Worm (Caenorhabditis elegans): ENCODE data around the gene lev-9.

lev-9 gene

DNA sequence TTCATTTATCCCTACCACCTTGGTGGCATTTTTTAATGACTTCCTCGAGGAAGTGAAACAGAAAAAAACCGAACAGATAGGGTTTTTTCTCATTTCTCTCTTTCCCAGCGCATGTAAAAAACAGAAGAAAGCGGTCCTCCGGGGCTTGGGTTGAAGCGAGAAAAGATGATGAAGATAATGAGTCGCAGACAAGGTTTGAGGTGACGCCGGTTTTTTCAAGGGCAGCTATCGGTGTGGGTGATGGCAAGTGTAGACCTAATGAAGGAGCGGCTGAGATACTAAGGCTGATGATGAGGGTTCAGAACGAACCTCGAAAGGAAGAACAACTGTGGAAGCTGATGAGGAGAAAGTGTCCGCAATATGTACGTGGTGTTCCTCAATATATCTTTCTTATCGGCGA is 29.4 kb upstream of the lev-9 start:
- TF ChIP-seq med-1 (GFP tag; optimal IDR thresholded peaks at IDR 0.05; ENCODE audit: insufficient read depth) (no peak), ref-1 (GFP tag; conservative IDR thresholded peaks at IDR 0.05) (no peak), tab-1 (GFP tag; IDR thresholded peaks at IDR 0.05) (no peak), cog-1 (tag; optimal IDR thresholded peaks at IDR 0.05) (no peak), ztf-23 (GFP tag; IDR thresholded peaks at IDR 0.05) (no peak), klf-2 (GFP tag; conservative IDR thresholded peaks at IDR 0.05) (no peak), flt-1 (GFP tag; IDR thresholded peaks at IDR 0.05) (no peak), T22C8.4 (GFP tag; IDR thresholded peaks at IDR 0.05) (no peak)

DNA sequence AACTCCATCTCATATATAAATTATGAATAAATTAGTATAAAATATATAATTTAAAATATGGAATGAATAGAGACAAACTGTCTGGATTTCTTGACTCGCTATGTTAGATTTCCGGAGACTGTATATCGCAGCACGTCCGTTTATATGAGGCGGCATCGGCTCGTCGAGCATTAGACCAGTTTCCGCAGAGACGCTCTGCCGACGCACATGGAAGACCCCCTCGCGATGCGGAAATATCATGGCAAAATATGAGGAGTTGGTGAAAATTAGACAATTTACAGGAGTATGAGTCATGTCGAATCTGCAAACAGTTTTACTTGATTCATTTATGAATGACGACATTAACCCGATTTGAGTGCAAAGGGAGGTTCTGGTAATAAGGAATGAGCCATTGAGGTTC is 28.0 kb upstream of the lev-9 start, which contains the start of gene chtb-3:
TSS of gene chtb-3 (minus strand) at position 101 of the 400 bp plus-strand sequence.
- TF ChIP-seq ztf-29 (GFP tag; IDR thresholded peaks at IDR 0.05) (no peak), ztf-23 (GFP tag; IDR thresholded peaks at IDR 0.05) (no peak), ref-1 (GFP tag; conservative IDR thresholded peaks at IDR 0.05) (no peak)

DNA sequence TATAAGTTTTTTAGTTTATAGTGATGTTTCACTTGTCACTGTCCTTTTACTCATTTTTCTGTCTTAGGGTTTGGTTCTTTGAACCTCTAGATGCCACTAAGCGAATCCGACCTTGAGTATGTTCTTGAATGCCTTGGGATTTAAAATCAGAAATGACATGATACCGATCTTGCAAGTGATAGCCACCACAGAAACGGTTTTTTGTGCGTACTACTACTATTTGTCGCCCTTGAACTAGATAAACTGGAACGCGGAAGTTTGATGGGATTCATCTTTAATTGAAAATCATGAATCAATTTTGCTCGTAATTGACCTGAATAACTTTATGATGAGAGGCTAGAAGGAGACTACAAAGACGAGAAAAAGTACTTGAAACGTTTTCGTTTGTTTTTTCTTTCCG is 27.3 kb upstream of the lev-9 start:
- TF ChIP-seq ref-1 (GFP tag; conservative IDR thresholded peaks at IDR 0.05) (no peak), ztf-29 (GFP tag; IDR thresholded peaks at IDR 0.05) (no peak), flt-1 (GFP tag; IDR thresholded peaks at IDR 0.05) (no peak), tab-1 (GFP tag; IDR thresholded peaks at IDR 0.05) (no peak), klf-2 (GFP tag; conservative IDR thresholded peaks at IDR 0.05) (no peak), cog-1 (tag; optimal IDR thresholded peaks at IDR 0.05) (no peak), T22C8.4 (GFP tag; IDR thresholded peaks at IDR 0.05) (no peak), ztf-23 (GFP tag; IDR thresholded peaks at IDR 0.05) (no peak), med-1 (GFP tag; optimal IDR thresholded peaks at IDR 0.05; ENCODE audit: insufficient read depth) (no peak)

- TF ChIP-seq ztf-29 (GFP tag; IDR thresholded peaks at IDR 0.05) (no peak), tab-1 (GFP tag; IDR thresholded peaks at IDR 0.05) (no peak), flt-1 (GFP tag; IDR thresholded peaks at IDR 0.05) (no peak), ztf-23 (GFP tag; IDR thresholded peaks at IDR 0.05) (no peak), klf-2 (GFP tag; conservative IDR thresholded peaks at IDR 0.05) (no peak), med-1 (GFP tag; optimal IDR thresholded peaks at IDR 0.05; ENCODE audit: insufficient read depth) (no peak), T22C8.4 (GFP tag; IDR thresholded peaks at IDR 0.05) (no peak), cog-1 (tag; optimal IDR thresholded peaks at IDR 0.05) (no peak), ref-1 (GFP tag; conservative IDR thresholded peaks at IDR 0.05) (no peak)
These were observed 19.9 kb upstream of the lev-9 start, which contains the start of gene npr-38 for ce11 chrX:6311391-6311790. TSS of gene npr-38 (plus strand) at chrX:6311691.

ce11 chrX:6299641-6300240 is 8.2 kb upstream of the lev-9 start, which contains the start of gene cest-16:
TSS of gene cest-16 (plus strand) at chrX:6299942.
- TF ChIP-seq tab-1 (GFP tag; IDR thresholded peaks at IDR 0.05) = no peak
- TF ChIP-seq ref-1 (GFP tag; conservative IDR thresholded peaks at IDR 0.05) = no peak
- TF ChIP-seq cog-1 (tag; optimal IDR thresholded peaks at IDR 0.05) = no peak
- no peak for TF ChIP-seq med-1 (GFP tag; optimal IDR thresholded peaks at IDR 0.05; ENCODE audit: insufficient read depth)
- TF ChIP-seq T22C8.4 (GFP tag; IDR thresholded peaks at IDR 0.05) = no peak

ce11 chrX:6296402-6296844 is 4.9 kb upstream of the lev-9 start:
- peak; percentile 92 for TF ChIP-seq T22C8.4 (GFP tag; IDR thresholded peaks at IDR 0.05)
- peak; percentile 87 for TF ChIP-seq ztf-23 (GFP tag; IDR thresholded peaks at IDR 0.05)
- TF ChIP-seq ztf-29 (GFP tag; IDR thresholded peaks at IDR 0.05) = peak; percentile 63
- peak; percentile 91 for TF ChIP-seq flt-1 (GFP tag; IDR thresholded peaks at IDR 0.05)
- no peak; the same call in 1 of the 2 replicates for TF ChIP-seq ref-1 (GFP tag; conservative IDR thresholded peaks at IDR 0.05)
- peak; percentile 83 for TF ChIP-seq klf-2 (GFP tag; conservative IDR thresholded peaks at IDR 0.05)
- peak; percentile 99 for TF ChIP-seq cog-1 (tag; optimal IDR thresholded peaks at IDR 0.05)
- peak; percentile 39 for TF ChIP-seq med-1 (GFP tag; optimal IDR thresholded peaks at IDR 0.05; ENCODE audit: insufficient read depth)
- peak; percentile 80; the same call in 1 of the 2 replicates for TF ChIP-seq tab-1 (GFP tag; IDR thresholded peaks at IDR 0.05)

ce11 chrX:6292812-6293211 is 1.3 kb upstream of the lev-9 start, which contains the start of gene mom-1:
TSS of gene mom-1 (plus strand) at chrX:6293112.
- TF ChIP-seq ztf-29 (GFP tag; IDR thresholded peaks at IDR 0.05) (no peak), T22C8.4 (GFP tag; IDR thresholded peaks at IDR 0.05) (no peak), tab-1 (GFP tag; IDR thresholded peaks at IDR 0.05) (no peak), klf-2 (GFP tag; conservative IDR thresholded peaks at IDR 0.05) (no peak), med-1 (GFP tag; optimal IDR thresholded peaks at IDR 0.05; ENCODE audit: insufficient read depth) (no peak), cog-1 (tag; optimal IDR thresholded peaks at IDR 0.05) (no peak), flt-1 (GFP tag; IDR thresholded peaks at IDR 0.05) (no peak), ref-1 (GFP tag; conservative IDR thresholded peaks at IDR 0.05) (no peak), ztf-23 (GFP tag; IDR thresholded peaks at IDR 0.05) (no peak)

ce11 chrX:6292143-6292542 is 611 bp upstream of the lev-9 start:
- peak; percentile 71 for TF ChIP-seq med-1 (GFP tag; optimal IDR thresholded peaks at IDR 0.05; ENCODE audit: insufficient read depth)
- peak; percentile 97 for TF ChIP-seq klf-2 (GFP tag; conservative IDR thresholded peaks at IDR 0.05)
- TF ChIP-seq tab-1 (GFP tag; IDR thresholded peaks at IDR 0.05) = peak; percentile 99
- peak; percentile 96 for TF ChIP-seq ref-1 (GFP tag; conservative IDR thresholded peaks at IDR 0.05)
- peak; percentile 97 for TF ChIP-seq ztf-23 (GFP tag; IDR thresholded peaks at IDR 0.05)
- TF ChIP-seq T22C8.4 (GFP tag; IDR thresholded peaks at IDR 0.05) = peak; percentile 95
- TF ChIP-seq cog-1 (tag; optimal IDR thresholded peaks at IDR 0.05) = peak; percentile 77
- TF ChIP-seq flt-1 (GFP tag; IDR thresholded peaks at IDR 0.05) = peak; percentile 98
- peak; percentile 80 for TF ChIP-seq ztf-29 (GFP tag; IDR thresholded peaks at IDR 0.05)

- TF ChIP-seq cog-1 (tag; optimal IDR thresholded peaks at IDR 0.05) (no peak), ref-1 (GFP tag; conservative IDR thresholded peaks at IDR 0.05) (no peak), flt-1 (GFP tag; IDR thresholded peaks at IDR 0.05) (no peak), klf-2 (GFP tag; conservative IDR thresholded peaks at IDR 0.05) (no peak), T22C8.4 (GFP tag; IDR thresholded peaks at IDR 0.05) (no peak), med-1 (GFP tag; optimal IDR thresholded peaks at IDR 0.05; ENCODE audit: insufficient read depth) (no peak), tab-1 (GFP tag; IDR thresholded peaks at IDR 0.05) (no peak)
These were observed 2.5 kb downstream of the lev-9 start for ce11 chrX:6289038-6289437.

DNA sequence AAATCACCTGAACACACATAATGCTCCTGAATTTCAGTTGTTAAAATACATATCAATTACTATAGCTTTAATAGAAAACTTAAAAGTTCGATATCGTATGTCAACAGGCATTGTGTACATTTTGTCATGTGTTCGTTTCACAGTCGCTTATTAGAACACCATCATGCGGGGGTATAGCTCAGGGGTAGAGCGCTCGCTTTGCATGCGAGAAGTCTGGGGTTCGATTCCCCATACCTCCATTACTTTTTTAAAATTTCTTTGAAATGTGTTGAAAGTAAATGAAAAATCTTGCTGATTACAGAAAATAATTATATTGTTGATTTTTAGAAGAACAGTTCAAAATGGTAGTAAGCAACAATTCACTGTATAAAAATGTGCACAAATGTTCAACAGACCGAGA is 5.4 kb downstream of the lev-9 start:
- TF ChIP-seq med-1 (GFP tag; optimal IDR thresholded peaks at IDR 0.05; ENCODE audit: insufficient read depth) (no peak), klf-2 (GFP tag; conservative IDR thresholded peaks at IDR 0.05) (peak; percentile 65; the same call in 1 of the 2 replicates), cog-1 (tag; optimal IDR thresholded peaks at IDR 0.05) (no peak), flt-1 (GFP tag; IDR thresholded peaks at IDR 0.05) (peak; percentile 88), ref-1 (GFP tag; conservative IDR thresholded peaks at IDR 0.05) (peak; percentile 33; the same call in 1 of the 2 replicates), tab-1 (GFP tag; IDR thresholded peaks at IDR 0.05) (peak; percentile 79; the same call in 1 of the 2 replicates), ztf-29 (GFP tag; IDR thresholded peaks at IDR 0.05) (0 out of 2 replicates have a peak, but pooled peaks have one; percentile 61), ztf-23 (GFP tag; IDR thresholded peaks at IDR 0.05) (0 out of 2 replicates have a peak, but pooled peaks have one; percentile 42), T22C8.4 (GFP tag; IDR thresholded peaks at IDR 0.05) (peak; percentile 53; the same call in 1 of the 2 replicates)

Data from whole organism, midembryonic.